Worm (Caenorhabditis elegans): ENCODE results near the gene F41G4.13.

The F41G4.13 gene

ce11 chrX:16844924-16845323 is 10.3 kb upstream of the F41G4.13 start, which contains the start of gene F41G4.8:
Gene F41G4.8, minus strand, starts transcription at chrX:16845024.
- TF ChIP-seq unc-62 (GFP tag; optimal IDR thresholded peaks at IDR 0.05 in 1 of 2) (no peak), unc-62 (tag; optimal IDR thresholded peaks at IDR 0.05) (no peak), ZK546.5 (tag; optimal IDR thresholded peaks at IDR 0.05) (no peak), ces-1 (GFP tag; optimal IDR thresholded peaks at IDR 0.05) (no peak), spr-1 (tag; optimal IDR thresholded peaks at IDR 0.05) (no peak), lin-38 (GFP tag; IDR thresholded peaks at IDR 0.05) (no peak), lin-13 (GFP tag; optimal IDR thresholded peaks at IDR 0.05) (no peak), unc-130 (GFP tag; optimal IDR thresholded peaks at IDR 0.05) (no peak), nhr-10 (tag; optimal IDR thresholded peaks at IDR 0.05) (no peak), ceh-20 (GFP tag; IDR thresholded peaks at IDR 0.05) (no peak), mdl-1 (tag; optimal IDR thresholded peaks at IDR 0.05) (no peak), nhr-111 (GFP tag; optimal IDR thresholded peaks at IDR 0.05) (no peak), nhr-41 (GFP tag; IDR thresholded peaks at IDR 0.05) (no peak), dpl-1 (GFP tag; optimal IDR thresholded peaks at IDR 0.05) (no peak), fos-1 (tag; optimal IDR thresholded peaks at IDR 0.05) (no peak), egl-43 (GFP tag; IDR thresholded peaks at IDR 0.05) (no peak)

ce11 chrX:16842935-16843334 is 8.3 kb upstream of the F41G4.13 start:
- no peak for TF ChIP-seq unc-130 (GFP tag; optimal IDR thresholded peaks at IDR 0.05)
- TF ChIP-seq set-16 (GFP tag; IDR thresholded peaks at IDR 0.05) = peak; percentile 69
- no peak for TF ChIP-seq tag-97 (GFP tag; IDR thresholded peaks at IDR 0.05)

- TF ChIP-seq gei-8 (GFP tag; optimal IDR thresholded peaks at IDR 0.05) (no peak), unc-62 (GFP tag; optimal IDR thresholded peaks at IDR 0.05 in 1 of 2) (peak in 1 of 2 experiments; percentile 42), unc-62 (tag; optimal IDR thresholded peaks at IDR 0.05) (no peak)
Observed at ce11 chrX:16840738-16841137, 6.1 kb upstream of the F41G4.13 start, which contains the start of gene dyla-1. Gene dyla-1, plus strand, starts transcription at chrX:16841038.

- TF ChIP-seq daf-19 (GFP tag; conservative IDR thresholded peaks at IDR 0.05) (no peak), tag-97 (GFP tag; IDR thresholded peaks at IDR 0.05) (no peak), aha-1 (tag) (peak; percentile 57)
Observed at ce11 chrX:16836304-16836703, 1.7 kb upstream of the F41G4.13 start, which contains the start of gene F41G4.7. Gene F41G4.7, minus strand, starts transcription at chrX:16836404.

- no peak for TF ChIP-seq ceh-28 (tag; optimal IDR thresholded peaks at IDR 0.05)
- no peak for TF ChIP-seq nhr-6 (tag; optimal IDR thresholded peaks at IDR 0.05)
- no peak for TF ChIP-seq nhr-76 (tag; optimal IDR thresholded peaks at IDR 0.05)
- no peak for TF ChIP-seq daf-12 (tag; optimal IDR thresholded peaks at IDR 0.05)
- peak in 1 of 2 experiments; percentile 89 for TF ChIP-seq unc-62 (GFP tag; optimal IDR thresholded peaks at IDR 0.05 in 1 of 2)
- no peak for TF ChIP-seq unc-62 (tag; optimal IDR thresholded peaks at IDR 0.05)
- TF ChIP-seq ctbp-1 (GFP tag; IDR thresholded peaks at IDR 0.05) = no peak
- no peak for TF ChIP-seq lin-13 (GFP tag; optimal IDR thresholded peaks at IDR 0.05)
- TF ChIP-seq jun-1 (tag; optimal IDR thresholded peaks at IDR 0.05) = no peak
- no peak for TF ChIP-seq attf-4 (tag; optimal IDR thresholded peaks at IDR 0.05)
Observed at ce11 chrX:16826500-16826899, 8.1 kb downstream of the F41G4.13 start.

ce11 chrX:16825358-16825757 is 9.2 kb downstream of the F41G4.13 start, which contains the start of gene sto-5:
Gene sto-5, minus strand, starts transcription at chrX:16825458.
- TF ChIP-seq T26A8.4 (GFP tag; IDR thresholded peaks at IDR 0.05) (no peak), lim-7 (GFP tag; IDR thresholded peaks at IDR 0.05) (no peak), spr-1 (tag; optimal IDR thresholded peaks at IDR 0.05) (no peak), tag-97 (GFP tag; IDR thresholded peaks at IDR 0.05) (no peak), Y75B8A.6 (GFP tag; IDR thresholded peaks at IDR 0.05) (no peak), lin-15B (tag; optimal IDR thresholded peaks at IDR 0.05) (no peak), egl-43 (GFP tag; IDR thresholded peaks at IDR 0.05) (no peak), nhr-6 (tag; optimal IDR thresholded peaks at IDR 0.05) (no peak), mdl-1 (tag; optimal IDR thresholded peaks at IDR 0.05) (no peak), nhr-102 (tag; optimal IDR thresholded peaks at IDR 0.05) (no peak), duxl-1 (tag; optimal IDR thresholded peaks at IDR 0.05; ENCODE audit: poor library complexity) (no peak), unc-62 (GFP tag; optimal IDR thresholded peaks at IDR 0.05 in 1 of 2) (no peak), unc-62 (tag; optimal IDR thresholded peaks at IDR 0.05) (no peak), dpl-1 (GFP tag; optimal IDR thresholded peaks at IDR 0.05) (no peak), nhr-42 (GFP tag; IDR thresholded peaks at IDR 0.05) (no peak), mep-1 (tag; optimal IDR thresholded peaks at IDR 0.05) (no peak), nhr-48 (tag; optimal IDR thresholded peaks at IDR 0.05) (no peak), ceh-20 (GFP tag; IDR thresholded peaks at IDR 0.05) (no peak), lin-29 (GFP tag; IDR thresholded peaks at IDR 0.05) (no peak)
